Fruit fly (Drosophila melanogaster): Measurements from ENCODE around the gene Ugt36E1.

The Ugt36E1 gene

DNA sequence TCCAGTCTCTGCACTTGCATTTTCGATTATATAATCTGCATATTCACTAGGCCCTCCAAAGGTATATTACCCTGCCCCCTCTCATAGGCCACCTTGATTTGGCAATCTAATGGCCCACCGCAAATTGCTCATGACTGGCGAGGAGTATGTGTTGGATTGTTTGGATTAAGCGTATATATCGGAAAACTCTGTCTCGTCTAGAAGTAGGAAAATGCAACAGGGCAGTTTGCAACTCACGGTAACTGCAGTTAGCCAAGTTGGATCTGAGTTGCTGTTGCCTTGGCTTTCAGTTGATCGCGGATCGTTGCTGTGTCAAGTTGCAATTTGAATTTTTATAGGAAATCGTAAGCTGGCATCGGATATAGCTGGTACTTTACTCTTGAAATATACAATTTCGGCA is 7.5 kb upstream of the Ugt36E1 start, which contains the start of gene Ugt36F1:
Gene Ugt36F1, plus strand, starts transcription at position 301 of the 400 bp plus-strand sequence.
- TF ChIP-seq Myc (optimal IDR thresholded peaks at IDR 0.05) (no peak), h (optimal IDR thresholded peaks at IDR 0.05) (no peak), ttk (optimal IDR thresholded peaks at IDR 0.05) (no peak), Sin3A (optimal IDR thresholded peaks at IDR 0.05) (no peak), insv (optimal IDR thresholded peaks at IDR 0.05) (no peak), psq (optimal IDR thresholded peaks at IDR 0.05) (no peak)

DNA sequence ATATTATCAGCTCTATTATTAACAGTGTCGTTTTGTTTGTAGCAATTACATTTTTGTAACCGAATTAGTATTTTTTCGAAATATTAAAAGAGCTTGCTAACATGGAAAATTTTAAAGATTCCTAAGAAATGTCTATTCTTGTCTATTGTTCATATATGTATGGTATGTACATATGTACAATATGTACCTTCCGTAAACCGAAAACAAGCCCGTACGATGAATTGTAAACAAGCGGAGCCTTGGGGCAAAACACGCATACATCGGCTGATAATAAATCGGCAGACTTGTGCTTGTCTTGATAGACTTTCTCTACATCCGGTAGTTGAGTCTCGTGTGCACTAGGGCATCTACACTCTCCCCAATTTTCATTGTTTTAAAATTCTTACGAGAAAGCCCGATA is 3.8 kb upstream of the Ugt36E1 start:
- TF ChIP-seq Myc (optimal IDR thresholded peaks at IDR 0.05) (no peak), h (optimal IDR thresholded peaks at IDR 0.05) (no peak), psq (optimal IDR thresholded peaks at IDR 0.05) (no peak), ttk (optimal IDR thresholded peaks at IDR 0.05) (no peak), Sin3A (optimal IDR thresholded peaks at IDR 0.05) (no peak), insv (optimal IDR thresholded peaks at IDR 0.05) (no peak)

DNA sequence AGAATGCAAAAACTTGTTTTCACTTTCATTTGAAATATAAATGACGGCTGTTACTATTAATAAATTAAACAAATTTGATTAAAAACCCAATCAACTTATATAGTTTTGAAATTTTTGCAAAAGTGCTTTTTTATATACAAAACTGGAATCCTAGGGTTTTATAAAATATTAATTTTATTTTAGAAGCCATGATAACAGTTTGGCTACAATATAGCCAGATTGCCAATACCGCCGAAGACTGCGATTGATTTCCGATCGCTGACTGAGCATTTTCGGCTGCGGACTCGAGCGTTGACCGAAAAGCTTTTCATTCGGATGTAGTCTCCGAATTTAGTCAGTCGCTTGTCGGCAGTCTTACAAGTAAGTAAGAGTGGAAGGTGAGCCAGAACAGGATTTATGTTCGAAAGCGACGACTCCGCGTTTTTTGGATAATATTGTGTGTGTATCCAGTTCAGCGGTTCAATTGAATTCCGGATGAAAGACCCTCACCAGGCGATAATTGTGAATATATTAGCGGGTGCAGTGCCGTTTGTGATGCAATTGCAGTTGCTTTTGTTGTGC is 3.2 kb upstream of the Ugt36E1 start, which contains the start of gene Ugt36D1:
Gene Ugt36D1, plus strand, starts transcription at position 306 of the 561 bp plus-strand sequence.
- TF ChIP-seq ttk (optimal IDR thresholded peaks at IDR 0.05) (no peak), Myc (optimal IDR thresholded peaks at IDR 0.05) (no peak), psq (optimal IDR thresholded peaks at IDR 0.05) (no peak), insv (optimal IDR thresholded peaks at IDR 0.05) (no peak), h (optimal IDR thresholded peaks at IDR 0.05) (no peak), Sin3A (optimal IDR thresholded peaks at IDR 0.05) (no peak)

DNA sequence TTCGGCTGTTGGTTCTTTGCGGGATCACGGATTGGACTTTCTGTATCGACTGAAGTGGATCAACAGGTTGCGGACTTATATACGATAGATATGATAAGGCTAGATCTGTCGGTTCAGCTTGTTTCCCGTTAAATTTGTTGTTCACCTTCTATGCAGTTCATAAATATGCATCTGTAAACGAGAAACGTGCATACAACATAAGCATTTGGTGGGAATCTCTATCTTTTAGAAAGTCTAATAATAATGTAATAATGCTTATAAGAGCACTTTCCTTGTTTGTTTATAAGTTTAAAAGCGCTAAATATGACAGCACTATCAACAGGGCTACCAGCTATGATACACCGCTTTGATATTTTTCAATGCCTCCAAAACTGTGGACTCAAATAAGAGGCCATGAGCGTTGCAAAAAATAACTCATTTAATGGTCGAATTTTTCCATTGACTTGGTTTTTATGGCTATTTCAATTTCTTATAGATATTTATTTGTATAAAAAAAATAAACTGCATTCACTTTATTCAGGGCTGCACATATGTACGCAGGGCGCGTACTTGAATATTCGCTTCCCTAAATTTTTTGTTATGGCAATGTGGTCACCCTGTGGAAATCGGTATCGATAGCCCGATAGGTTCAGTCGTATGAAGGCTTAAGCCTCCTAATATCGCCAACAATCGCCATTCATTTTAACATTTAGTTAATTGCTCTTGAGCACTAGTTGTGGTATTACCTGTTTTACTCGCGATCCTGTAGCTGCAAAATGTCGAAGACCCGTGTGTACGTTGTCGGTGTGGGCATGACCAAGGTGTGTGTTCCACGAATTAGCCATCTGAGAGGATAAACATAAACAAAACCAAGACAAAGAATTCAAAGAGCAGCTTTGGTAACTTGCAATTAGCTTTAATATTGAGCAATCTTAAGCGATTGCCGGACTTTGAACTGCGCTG is 4.3 kb downstream of the Ugt36E1 start, which contains the start of the genes CG17597 and ScpX:
Gene CG17597, minus strand, starts transcription at position 567 of the 942 bp plus-strand sequence.
Gene ScpX, plus strand, starts transcription at position 643 of the 942 bp plus-strand sequence.
- TF ChIP-seq Myc (optimal IDR thresholded peaks at IDR 0.05): no peak
- TF ChIP-seq insv (optimal IDR thresholded peaks at IDR 0.05): no peak
- TF ChIP-seq ttk (optimal IDR thresholded peaks at IDR 0.05): no peak
- no peak for TF ChIP-seq h (optimal IDR thresholded peaks at IDR 0.05)
- TF ChIP-seq psq (optimal IDR thresholded peaks at IDR 0.05): no peak
- no peak for TF ChIP-seq Sin3A (optimal IDR thresholded peaks at IDR 0.05)

DNA sequence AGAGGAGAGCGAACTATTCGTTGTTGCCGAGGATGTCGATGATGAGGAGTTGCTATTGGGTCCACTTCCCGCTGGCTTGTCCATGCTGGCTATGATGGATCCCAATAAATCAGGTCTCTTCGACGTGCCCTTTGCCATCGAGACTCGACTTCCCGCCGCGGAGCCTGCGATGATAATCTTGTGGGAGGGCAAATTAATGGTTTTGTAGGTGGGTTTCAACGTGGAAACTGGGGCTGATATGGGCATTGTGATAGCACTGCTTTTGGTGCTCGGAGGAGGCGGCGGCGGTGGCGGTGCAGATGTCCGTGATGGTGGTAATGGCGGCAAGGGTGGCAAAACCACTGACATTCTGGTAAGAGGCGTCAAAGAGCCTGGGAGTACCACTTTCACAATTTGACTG is 8.0 kb downstream of the Ugt36E1 start:
- TF ChIP-seq Myc (optimal IDR thresholded peaks at IDR 0.05): no peak
- no peak for TF ChIP-seq ttk (optimal IDR thresholded peaks at IDR 0.05)
- no peak for TF ChIP-seq psq (optimal IDR thresholded peaks at IDR 0.05)
- no peak for TF ChIP-seq h (optimal IDR thresholded peaks at IDR 0.05)
- TF ChIP-seq Sin3A (optimal IDR thresholded peaks at IDR 0.05): no peak
- no peak for TF ChIP-seq insv (optimal IDR thresholded peaks at IDR 0.05)

DNA sequence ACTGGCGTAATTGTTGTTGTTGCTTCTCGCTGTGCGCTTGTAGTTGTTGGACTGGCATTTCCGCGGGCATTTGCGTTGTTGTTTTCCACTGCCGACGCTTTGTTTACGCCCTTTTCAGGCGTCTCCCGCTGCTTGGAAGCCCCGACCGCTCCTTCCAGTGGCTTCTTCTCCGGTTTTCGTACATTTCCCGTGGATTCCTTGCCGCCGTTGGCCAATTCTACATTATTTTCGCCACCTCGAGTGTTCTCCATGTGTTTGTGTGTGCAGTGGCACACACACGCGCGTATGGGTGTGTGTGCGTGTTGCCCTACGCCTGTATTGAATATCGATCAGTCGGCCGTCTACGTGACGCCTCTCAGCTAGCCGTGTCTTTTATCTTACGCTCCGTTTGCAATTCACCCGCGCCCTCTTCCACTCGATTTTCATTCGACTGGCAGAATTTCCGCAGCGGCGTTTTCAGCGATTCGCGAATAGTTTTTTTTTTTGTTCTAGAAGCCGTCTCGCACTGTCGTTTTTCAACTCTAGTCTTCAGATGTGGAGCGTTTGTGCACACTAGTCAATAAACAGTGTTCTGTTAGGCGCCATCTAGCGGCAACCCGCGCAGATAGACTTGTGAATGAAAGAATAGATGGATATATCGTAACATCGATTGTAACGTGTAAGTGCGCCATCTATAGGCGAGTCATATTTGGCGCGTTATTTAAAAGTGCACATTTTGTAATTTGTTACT is 12.7 kb downstream of the Ugt36E1 start, which contains the start of gene CG10600:
Gene CG10600, minus strand, starts transcription at position 537 of the 730 bp plus-strand sequence.
- no peak for TF ChIP-seq psq (optimal IDR thresholded peaks at IDR 0.05)
- no peak for TF ChIP-seq insv (optimal IDR thresholded peaks at IDR 0.05)
- TF ChIP-seq ttk (optimal IDR thresholded peaks at IDR 0.05): no peak
- no peak for TF ChIP-seq Sin3A (optimal IDR thresholded peaks at IDR 0.05)
- no peak for TF ChIP-seq Myc (optimal IDR thresholded peaks at IDR 0.05)
- TF ChIP-seq h (optimal IDR thresholded peaks at IDR 0.05): no peak

DNA sequence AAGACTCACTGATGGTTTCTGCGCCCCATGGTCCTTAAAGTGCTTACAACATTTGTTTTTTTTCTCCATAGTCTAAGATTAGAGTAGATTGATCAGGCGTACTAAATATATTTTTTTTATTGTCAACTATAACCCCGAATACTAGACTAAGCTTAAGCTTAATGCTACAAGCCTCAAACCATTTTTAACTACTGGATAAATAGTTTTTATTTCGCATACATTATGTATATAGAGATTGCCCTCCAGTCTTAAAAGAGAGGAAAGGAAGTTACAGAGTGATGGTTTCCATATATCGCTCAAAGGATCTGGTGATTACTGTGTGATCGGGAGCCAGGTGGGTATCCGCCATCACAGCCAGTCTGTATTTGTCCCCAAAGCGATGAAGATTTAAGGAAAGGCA is 14.6 kb downstream of the Ugt36E1 start, which contains the start of gene CG31752:
Gene CG31752, minus strand, starts transcription at position 101 of the 400 bp plus-strand sequence.
- TF ChIP-seq psq (optimal IDR thresholded peaks at IDR 0.05): no peak
- TF ChIP-seq ttk (optimal IDR thresholded peaks at IDR 0.05): no peak
- no peak for TF ChIP-seq h (optimal IDR thresholded peaks at IDR 0.05)
- TF ChIP-seq insv (optimal IDR thresholded peaks at IDR 0.05): no peak
- no peak for TF ChIP-seq Myc (optimal IDR thresholded peaks at IDR 0.05)
- TF ChIP-seq Sin3A (optimal IDR thresholded peaks at IDR 0.05): no peak

DNA sequence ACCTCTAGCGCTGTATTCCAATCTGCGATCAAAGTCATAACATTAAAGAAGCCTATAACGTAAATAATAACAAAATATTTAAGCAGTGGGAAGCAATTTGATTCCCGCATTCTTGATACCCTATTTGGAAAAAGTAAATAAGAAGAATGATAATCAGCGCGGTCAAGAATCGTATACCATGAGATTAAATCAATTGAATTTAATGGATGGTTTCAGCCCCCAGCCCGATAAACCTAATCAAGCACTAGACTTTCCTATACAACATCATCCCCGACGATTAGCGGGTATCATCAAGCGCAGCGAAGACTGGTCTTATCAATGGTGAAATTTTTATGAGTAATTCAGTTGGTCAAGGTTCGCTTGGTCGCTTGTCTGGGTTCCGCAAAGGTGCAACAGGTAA is 17.0 kb downstream of the Ugt36E1 start:
- TF ChIP-seq psq (optimal IDR thresholded peaks at IDR 0.05) (no peak), Myc (optimal IDR thresholded peaks at IDR 0.05) (no peak), ttk (optimal IDR thresholded peaks at IDR 0.05) (no peak), h (optimal IDR thresholded peaks at IDR 0.05) (no peak), insv (optimal IDR thresholded peaks at IDR 0.05) (no peak), Sin3A (optimal IDR thresholded peaks at IDR 0.05) (no peak)

- TF ChIP-seq Myc (optimal IDR thresholded peaks at IDR 0.05): no peak
- no peak for TF ChIP-seq insv (optimal IDR thresholded peaks at IDR 0.05)
These were observed 17.9 kb downstream of the Ugt36E1 start, which contains the start of gene CG33120 for dm6 chr2L:18844479-18844878. TSS of gene CG33120 (minus strand) at chr2L:18844579.

- TF ChIP-seq Sin3A (optimal IDR thresholded peaks at IDR 0.05): no peak
These were observed 18.4 kb downstream of the Ugt36E1 start, which contains the start of gene CG17321 for dm6 chr2L:18844917-18845509. TSS of gene CG17321 (plus strand) at chr2L:18845184.

DNA sequence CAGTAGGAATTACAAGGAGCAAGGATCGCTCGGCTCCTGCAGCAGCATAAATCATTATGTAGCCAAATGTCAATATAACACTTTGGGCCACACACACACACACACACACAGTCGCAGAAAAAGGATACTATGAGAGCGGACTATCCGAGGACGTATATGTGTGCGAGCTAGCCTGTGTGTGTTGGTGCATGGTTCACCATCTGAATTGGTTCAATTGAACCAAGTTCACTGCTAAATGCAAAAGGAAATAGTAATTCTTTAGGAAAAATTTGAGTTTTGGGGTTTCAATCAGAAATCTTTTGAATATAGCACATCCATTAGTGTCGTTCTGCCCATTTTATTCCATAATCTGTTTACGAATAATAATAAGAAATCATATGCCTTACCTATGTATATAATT is 19.6 kb downstream of the Ugt36E1 start:
- TF ChIP-seq psq (optimal IDR thresholded peaks at IDR 0.05): no peak
- no peak for TF ChIP-seq Myc (optimal IDR thresholded peaks at IDR 0.05)
- TF ChIP-seq ttk (optimal IDR thresholded peaks at IDR 0.05): no peak
- TF ChIP-seq insv (optimal IDR thresholded peaks at IDR 0.05): no peak
- TF ChIP-seq Sin3A (optimal IDR thresholded peaks at IDR 0.05): no peak
- no peak for TF ChIP-seq h (optimal IDR thresholded peaks at IDR 0.05)
